Worm (Caenorhabditis elegans): ENCODE results near the gene nhr-57.

- no peak for TF ChIP-seq hnd-1 (tag; optimal IDR thresholded peaks at IDR 0.05)
- no peak for TF ChIP-seq ama-1 (optimal IDR thresholded peaks at IDR 0.05)
- TF ChIP-seq ceh-36 (tag; optimal IDR thresholded peaks at IDR 0.05): no peak
- no peak for TF ChIP-seq aly-1 (tag; optimal IDR thresholded peaks at IDR 0.05)
- TF ChIP-seq tra-4 (tag; optimal IDR thresholded peaks at IDR 0.05): no peak
- TF ChIP-seq ets-7 (tag; optimal IDR thresholded peaks at IDR 0.05): no peak
- no peak for TF ChIP-seq sea-1 (GFP tag; conservative IDR thresholded peaks at IDR 0.05)
- TF ChIP-seq B0310.2 (tag; optimal IDR thresholded peaks at IDR 0.05): no peak
Observed at ce11 chrV:4181272-4181671, 49.6 kb downstream of the nhr-57 start.
